Fruit fly (Drosophila melanogaster): Measurements from ENCODE around the gene Cyp4ae1.

DNA sequence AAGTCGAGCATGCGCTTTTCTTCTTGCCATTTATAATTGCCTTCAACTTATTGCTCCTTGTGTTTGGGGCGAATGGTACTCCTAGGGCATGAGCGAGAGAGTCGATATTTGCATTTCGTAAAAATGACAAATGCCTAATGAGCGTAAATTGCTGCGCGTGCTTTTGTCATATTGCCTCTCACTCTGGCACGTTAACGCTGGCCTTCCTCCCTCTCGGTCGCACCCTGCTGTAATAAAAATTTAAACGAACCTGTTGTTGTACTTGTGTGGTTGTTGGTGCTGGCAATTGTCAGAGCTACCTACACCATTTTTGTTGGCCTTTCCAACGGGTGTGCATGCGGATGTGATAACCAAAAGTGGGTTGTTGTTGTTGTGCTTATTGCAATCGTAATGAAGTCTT, 40.4 kb upstream of the Cyp4ae1 start:
- no peak for TF ChIP-seq Sox102F (GFP tag; optimal IDR thresholded peaks at IDR 0.05)
- TF ChIP-seq CG17912 (GFP tag; optimal IDR thresholded peaks at IDR 0.05), result no peak
- no peak for TF ChIP-seq Optix (GFP tag; IDR thresholded peaks at IDR 0.05)
- TF ChIP-seq inv (GFP tag; IDR thresholded peaks at IDR 0.05; ENCODE audit: partially characterized antibody), result no peak
- TF ChIP-seq Camta (GFP tag; optimal IDR thresholded peaks at IDR 0.05), result no peak
- TF ChIP-seq dimm (GFP tag; IDR thresholded peaks at IDR 0.05), result no peak
- TF ChIP-seq oc (tag; optimal IDR thresholded peaks at IDR 0.05), result no peak
- no peak for TF ChIP-seq Xrp1 (GFP tag; IDR thresholded peaks at IDR 0.05)
- TF ChIP-seq CG34376 (GFP tag; optimal IDR thresholded peaks at IDR 0.05), result no peak
- TF ChIP-seq prd (optimal IDR thresholded peaks at IDR 0.05), result no peak
- no peak for TF ChIP-seq prd (GFP tag; IDR thresholded peaks at IDR 0.05)
